Worm (Caenorhabditis elegans) whole organism, early embryonic: ENCODE measurements around the gene R04A9.6.

ENCODE experiments used
- ceh-13 ChIP-seq: fragments of 200-800 bp; sonication (Bioruptor generic); optimal IDR thresholded peaks from 2 replicates; lab custom pipeline; 2018; ENCODE audit warnings: mild to moderate bottlenecking, missing genetic modification characterization, missing compliant biosample characterization
- hmbx-1 ChIP-seq: sonication (generic microtip); optimal IDR thresholded peaks from 2 replicates; lab custom pipeline; 2016; ENCODE audit warnings: mild to moderate bottlenecking, missing genetic modification characterization, missing compliant biosample characterization
- hnd-1 ChIP-seq: sonication (generic microtip); optimal IDR thresholded peaks from 2 replicates; lab custom pipeline; 2016; ENCODE audit warnings: missing genetic modification characterization, missing compliant biosample characterization
- tbx-37 ChIP-seq: fragments of 200-800 bp; sonication (Bioruptor generic); conservative IDR thresholded peaks from 2 replicates; pipeline ENCODE4 v1.3.6; 2022; ENCODE audit warnings: missing genetic modification reagents, missing genetic modification characterization, missing compliant biosample characterization

ce11 chrX:433747-434146 is 36.4 kb downstream of the R04A9.6 start, which contains the start of gene dve-1:
- TF ChIP-seq ceh-13 = no peak
- TF ChIP-seq hnd-1 (tag; lab: Kevin White, UChicago) = no peak
- TF ChIP-seq tbx-37 = no peak
- no peak for TF ChIP-seq hmbx-1 (tag; lab: Kevin White, UChicago)
